Worm (Caenorhabditis elegans) whole organism, early embryonic: Measurements from ENCODE around the gene C18F10.7.

ENCODE experiments used
- F13C5.2 ChIP-seq: sonication (generic microtip); optimal IDR thresholded peaks from 2 replicates; lab custom pipeline; 2017; ENCODE audit warnings: mild to moderate bottlenecking, missing genetic modification characterization, inconsistent platforms, missing compliant biosample characterization
- ama-1 ChIP-seq: fragments of 150-350 bp; optimal IDR thresholded peaks from 2 replicates; lab custom pipeline; 2014
- ceh-36 ChIP-seq: sonication (generic microtip); optimal IDR thresholded peaks from 2 replicates; lab custom pipeline; 2016; ENCODE audit warnings: missing genetic modification characterization, inconsistent platforms, missing compliant biosample characterization
- ets-7 ChIP-seq: sonication (generic microtip); optimal IDR thresholded peaks from 2 replicates; lab custom pipeline; 2016; ENCODE audit warnings: missing genotype, missing genetic modification characterization, missing compliant biosample characterization

ce11 chrIII:6230870-6231269, 47.3 kb downstream of the C18F10.7 start, which contains the start of gene esyt-2:
- TF ChIP-seq ama-1 (lab: Kevin White, UChicago) (no peak), ets-7 (tag; lab: Kevin White, UChicago) (no peak), ceh-36 (no peak), F13C5.2 (tag; lab: Kevin White, UChicago) (no peak)
